Worm (Caenorhabditis elegans) whole organism, young adult: ENCODE data around the gene K10C2.14.

ENCODE experiments used
- B0261.1 ChIP-seq: sonication (generic microtip); optimal IDR thresholded peaks from 2 replicates; lab custom pipeline; 2016; ENCODE audit warnings: mild to moderate bottlenecking, missing genetic modification characterization, moderate library complexity, missing compliant biosample characterization
- B0336.3 ChIP-seq: fragments of 200-800 bp; sonication (Bioruptor generic); IDR thresholded peaks from 2 replicates; pipeline ENCODE4 v1.3.6; 2022; ENCODE audit warnings: missing genetic modification characterization, missing compliant biosample characterization
- C06A6.2 ChIP-seq: fragments of 200-800 bp; sonication (Bioruptor generic); conservative IDR thresholded peaks from 2 replicates; pipeline ENCODE4 v1.3.6; 2022; ENCODE audit warnings: missing genetic modification characterization, missing compliant biosample characterization
- F33H1.4 ChIP-seq: fragments of 200-800 bp; sonication (Bioruptor generic); IDR thresholded peaks from 2 replicates; pipeline ENCODE4 v1.3.6; 2022; ENCODE audit warnings: missing genetic modification reagents, missing genetic modification characterization, missing compliant biosample characterization
- F49E8.2 ChIP-seq: sonication (generic microtip); optimal IDR thresholded peaks from 3 replicates; lab custom pipeline; 2017; ENCODE audit warnings: missing genetic modification characterization, mild to moderate bottlenecking, missing compliant biosample characterization, antibody characterized with exemption, moderate library complexity; ENCODE audit not compliant: insufficient read depth
- F55B11.4 ChIP-seq: sonication (generic microtip); optimal IDR thresholded peaks from 2 replicates; lab custom pipeline; 2016; ENCODE audit warnings: missing compliant biosample characterization, missing genetic modification characterization, borderline replicate concordance; ENCODE audit not compliant: insufficient read depth
- F57A8.1 ChIP-seq: fragments of 200-800 bp; sonication (Bioruptor generic); optimal IDR thresholded peaks from 2 replicates; lab custom pipeline; 2018; ENCODE audit warnings: mild to moderate bottlenecking, missing genetic modification characterization, moderate library complexity, missing compliant biosample characterization
- K12H6.12 ChIP-seq: fragments of 200-800 bp; sonication (Bioruptor generic); optimal IDR thresholded peaks from 2 replicates; lab custom pipeline; 2018; ENCODE audit warnings: mild to moderate bottlenecking, missing genetic modification characterization, missing compliant biosample characterization
- T26A5.8 ChIP-seq: sonication (generic microtip); optimal IDR thresholded peaks from 2 replicates; lab custom pipeline; 2016; ENCODE audit warnings: missing genetic modification characterization, missing compliant biosample characterization
- Y53G8AR.9 ChIP-seq: fragments of 200-800 bp; sonication (Bioruptor generic); conservative IDR thresholded peaks from 2 replicates; pipeline ENCODE4 v1.3.6; 2022; ENCODE audit warnings: missing genetic modification reagents, missing genetic modification characterization, missing compliant biosample characterization
- Y67H2A.10 ChIP-seq: fragments of 200-800 bp; sonication (Bioruptor generic); conservative IDR thresholded peaks from 2 replicates; pipeline ENCODE4 v1.3.6; 2022; ENCODE audit warnings: missing genetic modification reagents, missing genetic modification characterization, missing compliant biosample characterization
- Y95B8A.8 ChIP-seq: fragments of 200-800 bp; sonication (Bioruptor generic); IDR thresholded peaks from 2 replicates; pipeline ENCODE4 v1.3.6; 2022; ENCODE audit warnings: missing genetic modification reagents, missing genetic modification characterization, missing compliant biosample characterization
- akir-1 ChIP-seq: fragments of 200-800 bp; sonication (Bioruptor generic); optimal IDR thresholded peaks from 2 replicates; lab custom pipeline; 2018; ENCODE audit warnings: mild to moderate bottlenecking, missing genetic modification characterization, moderate library complexity, missing compliant biosample characterization
- aptf-2 ChIP-seq: fragments of 200-800 bp; sonication (Bioruptor generic); conservative IDR thresholded peaks from 2 replicates; pipeline ENCODE4 v1.3.6; 2022; ENCODE audit warnings: missing genetic modification reagents, missing genetic modification characterization, missing compliant biosample characterization
- athp-1 ChIP-seq: sonication (generic microtip); optimal IDR thresholded peaks from 2 replicates; lab custom pipeline; 2017; ENCODE audit warnings: mild to moderate bottlenecking, missing genetic modification characterization, missing compliant biosample characterization
- attf-5 ChIP-seq: fragments of 200-800 bp; sonication (Bioruptor generic); optimal IDR thresholded peaks from 2 replicates; lab custom pipeline; 2018; ENCODE audit warnings: mild to moderate bottlenecking, missing genetic modification characterization, missing compliant biosample characterization
- ceh-79 ChIP-seq: sonication (generic microtip); optimal IDR thresholded peaks from 2 replicates; lab custom pipeline; 2017; ENCODE audit warnings: mild to moderate bottlenecking, missing genetic modification characterization, missing compliant biosample characterization
- hmg-20 ChIP-seq: fragments of 200-800 bp; sonication (Bioruptor generic); IDR thresholded peaks from 2 replicates; pipeline ENCODE4 v1.3.6; 2022; ENCODE audit warnings: missing genetic modification reagents, missing genetic modification characterization, missing compliant biosample characterization
- let-526 ChIP-seq: fragments of 200-800 bp; sonication (Bioruptor generic); IDR thresholded peaks from 2 replicates; pipeline ENCODE4 v1.3.6; 2022; ENCODE audit warnings: missing genetic modification reagents, missing genetic modification characterization, missing compliant biosample characterization
- lin-26 ChIP-seq: fragments of 200-800 bp; sonication (Bioruptor generic); IDR thresholded peaks from 2 replicates; pipeline ENCODE4 v1.3.6; 2022; ENCODE audit warnings: missing genetic modification reagents, missing genetic modification characterization, missing compliant biosample characterization
- lin-54 ChIP-seq: fragments of 200-800 bp; sonication (Bioruptor generic); optimal IDR thresholded peaks from 2 replicates; lab custom pipeline; 2018; ENCODE audit warnings: mild to moderate bottlenecking, missing genetic modification characterization, missing compliant biosample characterization
- lsl-1 ChIP-seq: fragments of 200-800 bp; sonication (Bioruptor generic); optimal IDR thresholded peaks from 2 replicates; lab custom pipeline; 2018; ENCODE audit warnings: mild to moderate bottlenecking, missing genetic modification characterization, moderate library complexity, missing compliant biosample characterization
- lsy-27 ChIP-seq: sonication (generic microtip); optimal IDR thresholded peaks from 2 replicates; lab custom pipeline; 2017; ENCODE audit warnings: missing genetic modification characterization, mild to moderate bottlenecking, missing compliant biosample characterization, antibody characterized with exemption, missing genotype, borderline replicate concordance; ENCODE audit not compliant: insufficient read depth
- madf-3 ChIP-seq: fragments of 200-800 bp; sonication (Bioruptor generic); IDR thresholded peaks from 2 replicates; pipeline ENCODE4 v1.3.6; 2022; ENCODE audit warnings: missing genetic modification reagents, missing genetic modification characterization, missing compliant biosample characterization
- mxl-1 ChIP-seq: sonication (generic microtip); optimal IDR thresholded peaks from 2 replicates; lab custom pipeline; 2016; ENCODE audit warnings: missing genetic modification characterization, missing compliant biosample characterization
- nfyb-1 ChIP-seq: fragments of 200-800 bp; sonication (Bioruptor generic); IDR thresholded peaks from 2 replicates; pipeline ENCODE4 v1.3.6; 2022; ENCODE audit warnings: missing genetic modification reagents, missing genetic modification characterization, missing compliant biosample characterization
- nhr-120 ChIP-seq: fragments of 200-800 bp; sonication (Bioruptor generic); IDR thresholded peaks from 2 replicates; pipeline ENCODE4 v1.3.6; 2022; ENCODE audit warnings: missing genetic modification characterization, missing compliant biosample characterization
- nhr-27 ChIP-seq: fragments of 200-800 bp; sonication (Bioruptor generic); optimal IDR thresholded peaks from 2 replicates; lab custom pipeline; 2018; ENCODE audit warnings: mild to moderate bottlenecking, missing genetic modification characterization, moderate library complexity, missing compliant biosample characterization
- nhr-80 ChIP-seq: sonication (generic microtip); optimal IDR thresholded peaks from 2 replicates; lab custom pipeline; 2016; ENCODE audit warnings: missing genetic modification characterization, missing compliant biosample characterization
- nhr-90 ChIP-seq: sonication (generic microtip); optimal IDR thresholded peaks from 2 replicates; lab custom pipeline; 2016; ENCODE audit warnings: missing genotype, mild to moderate bottlenecking, missing genetic modification characterization, missing compliant biosample characterization
- pbrm-1 ChIP-seq: fragments of 200-800 bp; sonication (Bioruptor generic); IDR thresholded peaks from 2 replicates; pipeline ENCODE4 v1.3.6; 2022; ENCODE audit warnings: missing genetic modification reagents, missing genetic modification characterization, missing compliant biosample characterization
- rpc-1 ChIP-seq, 2 experiments: fragments of 150-350 bp in 1 of 2; sonication (generic microtip) in 1 of 2; optimal IDR thresholded peaks; 2 replicates each; lab custom pipeline; 2014 to 2018; ENCODE audit warnings: missing biosample characterization in 1 of 2, missing genetic modification characterization in 1 of 2, missing genetic modification reagents in 1 of 2, missing genotype in 1 of 2
- sdz-38 ChIP-seq: sonication (generic microtip); optimal IDR thresholded peaks from 2 replicates; lab custom pipeline; 2016; ENCODE audit warnings: missing genotype, missing genetic modification characterization, missing compliant biosample characterization
- snpc-1.3 ChIP-seq: sonication (generic microtip); optimal IDR thresholded peaks from 2 replicates; lab custom pipeline; 2017; ENCODE audit warnings: missing genetic modification characterization, mild to moderate bottlenecking, missing compliant biosample characterization, antibody characterized with exemption, moderate library complexity, missing genotype, missing genetic modification reagents; ENCODE audit not compliant: insufficient read depth
- tbx-9 ChIP-seq: sonication (generic microtip); optimal IDR thresholded peaks from 2 replicates; lab custom pipeline; 2016; ENCODE audit warnings: borderline replicate concordance, missing genetic modification characterization, inconsistent platforms, missing compliant biosample characterization
- ztf-18 ChIP-seq: sonication (generic microtip); optimal IDR thresholded peaks from 2 replicates; lab custom pipeline; 2016; ENCODE audit warnings: missing genotype, mild to moderate bottlenecking, missing genetic modification characterization, missing compliant biosample characterization
- ztf-22 ChIP-seq: fragments of 200-800 bp; sonication (Bioruptor generic); optimal IDR thresholded peaks from 2 replicates; lab custom pipeline; 2018; ENCODE audit warnings: mild to moderate bottlenecking, missing genetic modification characterization, moderate library complexity, missing compliant biosample characterization

K10C2.14 gene

ce11 chrX:6403122-6403521 lies 37.2 kb downstream of the K10C2.14 start, which contains the start of gene glt-4:
TSS of gene glt-4 (plus strand) at chrX:6403422.
- no peak for TF ChIP-seq nhr-80 (tag; lab: Kevin White, UChicago)
- no peak for TF ChIP-seq F49E8.2 (tag; lab: Kevin White, UChicago)
- no peak for TF ChIP-seq K12H6.12
- no peak for TF ChIP-seq B0336.3 (GFP tag; lab: Robert Waterston, UW)
- no peak for TF ChIP-seq F55B11.4
- no peak for TF ChIP-seq ztf-18 (tag; lab: Kevin White, UChicago)

ce11 chrX:6399450-6399849 lies 40.9 kb downstream of the K10C2.14 start:
- no peak for TF ChIP-seq ztf-18 (tag; lab: Kevin White, UChicago)
- no peak for TF ChIP-seq B0261.1 (tag; lab: Kevin White, UChicago)
- no peak for TF ChIP-seq ztf-22 (GFP tag; lab: Kevin White, UChicago)
- TF ChIP-seq snpc-1.3 (tag; lab: Kevin White, UChicago): no peak
- TF ChIP-seq mxl-1 (tag; lab: Kevin White, UChicago): no peak
- TF ChIP-seq lin-26 (GFP tag; lab: Robert Waterston, UW): no peak
- no peak for TF ChIP-seq sdz-38 (tag; lab: Kevin White, UChicago)
- TF ChIP-seq aptf-2 (GFP tag; lab: Robert Waterston, UW): no peak
- TF ChIP-seq Y67H2A.10 (GFP tag; lab: Robert Waterston, UW): no peak
- TF ChIP-seq nhr-80 (tag; lab: Kevin White, UChicago): no peak
- TF ChIP-seq let-526: no peak
- no peak for TF ChIP-seq nfyb-1
- TF ChIP-seq rpc-1 (optimal IDR thresholded peaks at IDR 0.05; lab: Kevin White, UChicago): no peak
- TF ChIP-seq rpc-1 (tag; optimal IDR thresholded peaks at IDR 0.05; lab: Kevin White, UChicago): no peak
- TF ChIP-seq athp-1 (tag; lab: Kevin White, UChicago): no peak
- TF ChIP-seq akir-1 (GFP tag; lab: Kevin White, UChicago): no peak
- TF ChIP-seq nhr-90: no peak
- TF ChIP-seq pbrm-1 (GFP tag; lab: Robert Waterston, UW): no peak
- TF ChIP-seq lsy-27: no peak
- TF ChIP-seq lsl-1 (GFP tag; lab: Kevin White, UChicago): no peak
- no peak for TF ChIP-seq madf-3 (GFP tag; lab: Robert Waterston, UW)

ce11 chrX:6391491-6391890 lies 48.9 kb downstream of the K10C2.14 start, which contains the start of gene igcm-2:
TSS of gene igcm-2 (minus strand) at chrX:6391591.
- no peak for TF ChIP-seq ceh-79 (tag; lab: Kevin White, UChicago)
- TF ChIP-seq F57A8.1 (GFP tag; lab: Kevin White, UChicago): no peak
- no peak for TF ChIP-seq F33H1.4 (GFP tag; lab: Robert Waterston, UW)
- TF ChIP-seq T26A5.8 (tag; lab: Kevin White, UChicago): no peak
- no peak for TF ChIP-seq nhr-120
- TF ChIP-seq lin-54 (GFP tag; lab: Kevin White, UChicago): no peak
- TF ChIP-seq nhr-27 (tag; lab: Kevin White, UChicago): no peak
- no peak for TF ChIP-seq attf-5 (GFP tag; lab: Kevin White, UChicago)
- no peak for TF ChIP-seq ztf-18 (tag; lab: Kevin White, UChicago)
- TF ChIP-seq Y95B8A.8 (GFP tag; lab: Robert Waterston, UW): no peak
- no peak for TF ChIP-seq tbx-9 (tag; lab: Kevin White, UChicago)
- no peak for TF ChIP-seq C06A6.2
- TF ChIP-seq hmg-20 (GFP tag; lab: Robert Waterston, UW): no peak
- no peak for TF ChIP-seq mxl-1 (tag; lab: Kevin White, UChicago)
- TF ChIP-seq Y53G8AR.9 (GFP tag; lab: Robert Waterston, UW): no peak
- TF ChIP-seq, all 124 proteins: peak for 0
